Worm (Caenorhabditis elegans): ENCODE data around the gene gly-1.
"Not testable (repeated sequence)": the region's sequence is repeated elsewhere in the genome, so short reads cannot be mapped to it uniquely, and the experiment has no call there.

gly-1 gene

DNA sequence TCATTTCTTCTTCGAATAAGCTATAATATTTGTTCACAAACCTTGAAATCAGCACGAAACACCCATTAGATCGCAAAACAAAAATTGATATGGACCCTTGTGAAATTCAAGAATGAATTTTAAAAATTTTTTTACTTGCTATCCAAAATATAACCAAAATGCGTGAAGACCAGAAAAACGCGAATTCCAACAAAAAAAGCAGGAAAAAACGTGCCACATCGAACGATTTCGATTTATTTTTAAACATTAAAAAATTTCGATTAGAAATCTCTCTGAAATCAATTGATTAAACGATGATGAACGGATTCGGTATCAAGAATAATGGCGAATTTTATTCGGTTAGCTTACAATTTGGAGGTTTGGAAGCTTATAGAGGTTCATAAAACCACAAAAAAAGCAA lies 45.3 kb upstream of the gly-1 start, which contains the start of the genes tceb-3 and gskl-1:
tceb-3 (minus strand) TSS at position 101 of the 400 bp plus-strand sequence.
gskl-1 (plus strand) TSS at position 243 of the 400 bp plus-strand sequence.
- TF ChIP-seq crh-2 (tag; optimal IDR thresholded peaks at IDR 0.05) (no peak), Y55F3AM.14 (GFP tag; optimal IDR thresholded peaks at IDR 0.05) (no peak), blmp-1 (tag; optimal IDR thresholded peaks at IDR 0.05; ENCODE audit: insufficient read depth) (no peak), ztf-11 (tag; optimal IDR thresholded peaks at IDR 0.05) (no peak), lin-39 (tag; optimal IDR thresholded peaks at IDR 0.05) (no peak), dmd-4 (tag; optimal IDR thresholded peaks at IDR 0.05) (no peak), nhr-237 (tag; optimal IDR thresholded peaks at IDR 0.05) (no peak), ama-1 (optimal IDR thresholded peaks at IDR 0.05) (no peak), nhr-23 (tag; optimal IDR thresholded peaks at IDR 0.05) (no peak), skn-1 (tag; optimal IDR thresholded peaks at IDR 0.05) (no peak), elt-3 (tag; optimal IDR thresholded peaks at IDR 0.05) (no peak), R02D3.7 (tag; optimal IDR thresholded peaks at IDR 0.05) (no peak)

DNA sequence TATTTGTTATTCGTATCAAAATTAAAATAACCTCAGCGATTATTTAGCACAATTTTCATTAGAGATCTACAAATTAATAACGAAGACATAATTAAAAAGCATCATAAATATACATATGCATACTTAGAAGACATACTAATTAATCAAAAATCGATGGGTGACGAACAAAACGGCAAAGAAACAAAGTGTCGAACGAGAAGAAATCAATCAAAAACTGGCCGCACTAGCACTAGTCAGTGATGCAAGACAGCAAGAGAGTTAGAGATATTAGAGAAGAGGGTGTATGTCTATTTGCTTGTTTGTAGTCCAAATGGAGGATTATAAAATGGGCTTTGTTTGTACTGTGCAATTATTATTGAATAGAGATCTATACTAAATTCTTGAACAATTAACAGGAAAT lies 44.8 kb upstream of the gly-1 start:
- TF ChIP-seq mdl-1 (tag; optimal IDR thresholded peaks at IDR 0.05) (peak in 1 of 2 experiments; percentile 23), nhr-23 (tag; optimal IDR thresholded peaks at IDR 0.05) (no peak), aly-2 (tag; optimal IDR thresholded peaks at IDR 0.05) (no peak), fos-1 (tag; optimal IDR thresholded peaks at IDR 0.05) (peak; percentile 28), sma-3 (GFP tag; optimal IDR thresholded peaks at IDR 0.05) (no peak), nhr-12 (tag; optimal IDR thresholded peaks at IDR 0.05) (no peak), lin-13 (GFP tag; optimal IDR thresholded peaks at IDR 0.05) (no peak), unc-55 (GFP tag; optimal IDR thresholded peaks at IDR 0.05) (peak; percentile 57), C34F6.9 (tag; optimal IDR thresholded peaks at IDR 0.05) (peak; percentile 58), nhr-25 (tag; optimal IDR thresholded peaks at IDR 0.05) (peak; percentile 2), lsy-2 (tag; optimal IDR thresholded peaks at IDR 0.05) (peak in 1 of 2 experiments; percentile 50), egl-27 (tag; optimal IDR thresholded peaks at IDR 0.05) (no peak), ztf-4 (tag; optimal IDR thresholded peaks at IDR 0.05) (peak; percentile 16), lin-39 (tag; optimal IDR thresholded peaks at IDR 0.05) (peak; percentile 84), ceh-16 (tag; optimal IDR thresholded peaks at IDR 0.05) (peak; percentile 20), nhr-129 (tag; optimal IDR thresholded peaks at IDR 0.05) (peak; percentile 64), R02D3.7 (tag; optimal IDR thresholded peaks at IDR 0.05) (no peak), nhr-10 (tag; optimal IDR thresholded peaks at IDR 0.05) (no peak), sma-9 (GFP tag; optimal IDR thresholded peaks at IDR 0.05) (peak; percentile 11), sma-9 (tag; optimal IDR thresholded peaks at IDR 0.05) (no peak), mab-5 (tag; optimal IDR thresholded peaks at IDR 0.05) (peak; percentile 68), sem-4 (tag; optimal IDR thresholded peaks at IDR 0.05) (peak; percentile 44), F13H6.1 (tag; optimal IDR thresholded peaks at IDR 0.05) (peak; percentile 6), Y55F3AM.14 (GFP tag; optimal IDR thresholded peaks at IDR 0.05) (no peak)

DNA sequence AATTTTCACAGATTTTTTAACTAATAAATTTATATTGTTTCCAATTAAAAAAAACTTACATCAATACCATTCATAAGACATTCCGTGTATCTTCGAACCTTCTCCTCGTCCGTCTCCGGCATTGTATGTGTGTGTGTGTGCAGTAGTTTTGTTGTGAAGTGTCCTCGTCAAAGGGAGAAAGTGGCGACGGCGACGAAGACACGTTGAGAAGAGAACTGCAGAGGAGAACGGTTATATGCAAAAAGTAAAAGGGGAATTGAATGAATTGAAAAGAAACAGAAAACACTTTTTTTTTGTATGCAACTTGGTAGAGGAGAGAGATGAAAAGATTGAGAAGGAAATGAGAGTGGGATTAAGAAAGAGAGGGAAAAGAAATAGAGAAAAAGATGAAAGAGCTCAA lies 43.4 kb upstream of the gly-1 start:
- no peak for TF ChIP-seq lsy-2 (tag; optimal IDR thresholded peaks at IDR 0.05)
- TF ChIP-seq lin-13 (GFP tag; optimal IDR thresholded peaks at IDR 0.05), result no peak
- TF ChIP-seq blmp-1 (tag; optimal IDR thresholded peaks at IDR 0.05; ENCODE audit: insufficient read depth), result peak; percentile 35
- TF ChIP-seq nhr-237 (tag; optimal IDR thresholded peaks at IDR 0.05), result no peak
- TF ChIP-seq aly-2 (tag; optimal IDR thresholded peaks at IDR 0.05), result no peak
- no peak for TF ChIP-seq alr-1 (tag; optimal IDR thresholded peaks at IDR 0.05)
- TF ChIP-seq unc-55 (GFP tag; optimal IDR thresholded peaks at IDR 0.05), result peak; percentile 19
- no peak for TF ChIP-seq ama-1 (optimal IDR thresholded peaks at IDR 0.05)
- no peak for TF ChIP-seq fos-1 (tag; optimal IDR thresholded peaks at IDR 0.05)
- TF ChIP-seq mab-5 (tag; optimal IDR thresholded peaks at IDR 0.05), result no peak
- TF ChIP-seq nhr-23 (tag; optimal IDR thresholded peaks at IDR 0.05), result no peak
- TF ChIP-seq nhr-129 (tag; optimal IDR thresholded peaks at IDR 0.05), result no peak
- no peak for TF ChIP-seq dmd-4 (tag; optimal IDR thresholded peaks at IDR 0.05)
- TF ChIP-seq skn-1 (tag; optimal IDR thresholded peaks at IDR 0.05), result no peak

DNA sequence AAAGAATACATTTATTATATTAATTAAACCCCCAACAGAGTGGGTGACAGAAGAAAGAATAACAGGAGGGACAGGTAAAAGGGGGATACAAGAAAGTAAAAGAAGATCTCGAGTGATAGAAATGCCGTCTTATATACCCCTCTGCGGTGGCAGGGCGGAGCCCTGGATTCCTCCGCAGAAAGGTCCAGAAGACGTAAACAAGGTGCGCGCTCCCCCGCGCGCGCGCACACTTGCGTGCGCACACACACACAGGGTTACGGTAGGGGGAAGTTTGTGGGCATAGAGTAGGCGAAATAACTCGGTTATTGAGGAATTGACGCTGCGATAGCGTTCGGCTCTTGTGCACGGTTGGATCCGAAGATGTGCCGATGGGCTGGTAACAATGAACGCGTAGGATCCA lies 39.9 kb upstream of the gly-1 start, which contains the start of gene R03D7.15:
R03D7.15 (plus strand) TSS at position 299 of the 400 bp plus-strand sequence.
- TF ChIP-seq mab-5, alr-1, ztf-11 (tag; optimal IDR thresholded peaks at IDR 0.05): not testable (repeated sequence)

DNA sequence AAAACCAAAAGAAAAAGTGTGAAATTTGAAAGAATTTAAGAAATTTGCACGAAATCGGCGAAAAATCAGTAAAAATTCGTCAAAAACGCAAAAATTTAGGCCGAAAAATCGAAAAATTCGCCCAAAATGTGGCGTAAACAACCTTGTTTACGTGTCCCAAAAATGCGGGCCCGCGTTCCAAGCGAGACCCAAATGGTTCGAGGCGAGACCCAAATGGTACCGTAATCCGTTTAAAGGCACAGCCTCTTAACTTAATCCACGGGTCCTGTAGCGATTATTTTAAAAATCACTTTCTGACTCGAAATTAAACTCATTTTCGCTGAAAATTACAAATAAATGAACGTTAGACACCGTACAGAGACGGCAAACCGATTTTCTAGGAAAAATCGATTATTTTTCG lies 33.3 kb upstream of the gly-1 start:
- TF ChIP-seq nhr-11 (tag; optimal IDR thresholded peaks at IDR 0.05), result no peak
- TF ChIP-seq unc-55 (GFP tag; optimal IDR thresholded peaks at IDR 0.05), result no peak
- TF ChIP-seq elt-1 (tag; optimal IDR thresholded peaks at IDR 0.05), result no peak
- TF ChIP-seq sma-3 (GFP tag; optimal IDR thresholded peaks at IDR 0.05), result no peak
- TF ChIP-seq nhr-129 (tag; optimal IDR thresholded peaks at IDR 0.05), result no peak

All from whole organism, L2 larva.